Worm (Caenorhabditis elegans): ENCODE data around the gene ZK1320.2.

The ZK1320.2 gene

ce11 chrII:9624110-9624695 lies 34.6 kb downstream of the ZK1320.2 start, which contains the start of the genes dnj-20 and ZK1307.8:
Gene dnj-20, minus strand, starts transcription at chrII:9624176.
Gene ZK1307.8, plus strand, starts transcription at chrII:9624613.
- TF ChIP-seq attf-5 (GFP tag; optimal IDR thresholded peaks at IDR 0.05), result peak; percentile 1
- no peak for TF ChIP-seq nfyb-1 (GFP tag; IDR thresholded peaks at IDR 0.05)
- TF ChIP-seq lin-40 (tag; optimal IDR thresholded peaks at IDR 0.05), result no peak
- TF ChIP-seq D2030.7 (GFP tag; IDR thresholded peaks at IDR 0.05), result peak; percentile 45; the same call in 1 of the 2 replicates
- TF ChIP-seq mcd-1 (GFP tag; IDR thresholded peaks at IDR 0.05), result 0 out of 2 replicates have a peak, but pooled peaks have one; percentile 34
- TF ChIP-seq Y67H2A.10 (GFP tag; conservative IDR thresholded peaks at IDR 0.05), result no peak
- no peak for TF ChIP-seq F52B5.7 (tag; optimal IDR thresholded peaks at IDR 0.05)
- TF ChIP-seq lsl-1 (GFP tag; optimal IDR thresholded peaks at IDR 0.05), result peak; percentile 82
- no peak for TF ChIP-seq ztf-25 (GFP tag; IDR thresholded peaks at IDR 0.05)
- TF ChIP-seq lsy-27 (tag; optimal IDR thresholded peaks at IDR 0.05; ENCODE audit: borderline replicate concordance, insufficient read depth), result no peak
- TF ChIP-seq lin-26 (GFP tag; IDR thresholded peaks at IDR 0.05), result no peak
- TF ChIP-seq bed-1 (GFP tag; IDR thresholded peaks at IDR 0.05), result no peak
- TF ChIP-seq xnd-1 (tag; optimal IDR thresholded peaks at IDR 0.05), result peak; percentile 60
- 0 out of 2 replicates have a peak, but pooled peaks have one; percentile 5 for TF ChIP-seq hmg-1.2 (GFP tag; IDR thresholded peaks at IDR 0.05)
- peak; percentile 70 to 78 for TF ChIP-seq let-607 (tag; optimal IDR thresholded peaks at IDR 0.05)
- peak; percentile 81 for TF ChIP-seq F33H1.4 (GFP tag; IDR thresholded peaks at IDR 0.05)
- TF ChIP-seq zfh-2 (GFP tag; conservative IDR thresholded peaks at IDR 0.05), result no peak
- peak; percentile 83 for TF ChIP-seq madf-6 (GFP tag; IDR thresholded peaks at IDR 0.05)
- TF ChIP-seq pha-4 (tag; optimal IDR thresholded peaks at IDR 0.05), result no peak
- TF ChIP-seq ceh-100 (GFP tag; IDR thresholded peaks at IDR 0.05), result no peak
- TF ChIP-seq F22D6.2 (tag; optimal IDR thresholded peaks at IDR 0.05), result no peak
- TF ChIP-seq nhr-80 (tag; optimal IDR thresholded peaks at IDR 0.05), result peak; percentile 56
- no peak for TF ChIP-seq dox-1 (GFP tag; IDR thresholded peaks at IDR 0.05)
- TF ChIP-seq C06A6.2 (GFP tag; conservative IDR thresholded peaks at IDR 0.05), result no peak
- no peak for TF ChIP-seq sptf-2 (GFP tag; optimal IDR thresholded peaks at IDR 0.05)
- TF ChIP-seq Y53G8AR.9 (GFP tag; conservative IDR thresholded peaks at IDR 0.05), result no peak
- TF ChIP-seq snpc-1.3 (tag; optimal IDR thresholded peaks at IDR 0.05; ENCODE audit: insufficient read depth), result peak; percentile 57
- 0 out of 2 replicates have a peak, but pooled peaks have one; percentile 12 for TF ChIP-seq madf-8 (GFP tag; conservative IDR thresholded peaks at IDR 0.05)
- TF ChIP-seq ekl-4 (GFP tag; IDR thresholded peaks at IDR 0.05), result no peak

ce11 chrII:9621913-9622348 lies 36.9 kb downstream of the ZK1320.2 start:
- TF ChIP-seq F52B5.7 (tag; optimal IDR thresholded peaks at IDR 0.05), result no peak
- 0 out of 2 replicates have a peak, but pooled peaks have one; percentile 57 for TF ChIP-seq let-526 (GFP tag; IDR thresholded peaks at IDR 0.05)
- peak; percentile 6 for TF ChIP-seq akir-1 (GFP tag; optimal IDR thresholded peaks at IDR 0.05)
- TF ChIP-seq sptf-2 (GFP tag; optimal IDR thresholded peaks at IDR 0.05), result no peak
- peak; percentile 1 for TF ChIP-seq ztf-18 (tag; optimal IDR thresholded peaks at IDR 0.05)
- 0 out of 2 replicates have a peak, but pooled peaks have one; percentile 25 for TF ChIP-seq pbrm-1 (GFP tag; IDR thresholded peaks at IDR 0.05)
- peak; percentile 45; the same call in 1 of the 2 replicates for TF ChIP-seq dox-1 (GFP tag; IDR thresholded peaks at IDR 0.05)
- TF ChIP-seq chd-7 (tag; optimal IDR thresholded peaks at IDR 0.05), result no peak
- no peak for TF ChIP-seq lin-26 (GFP tag; IDR thresholded peaks at IDR 0.05)
- 0 out of 2 replicates have a peak, but pooled peaks have one; percentile 25 for TF ChIP-seq B0336.3 (GFP tag; IDR thresholded peaks at IDR 0.05)
- TF ChIP-seq mes-4 (tag; optimal IDR thresholded peaks at IDR 0.05), result no peak
- peak; percentile 39 for TF ChIP-seq tlf-1 (GFP tag; optimal IDR thresholded peaks at IDR 0.05)
- TF ChIP-seq lin-35 (GFP tag; optimal IDR thresholded peaks at IDR 0.05), result no peak
- TF ChIP-seq Y53G8AR.9 (GFP tag; conservative IDR thresholded peaks at IDR 0.05), result 0 out of 2 replicates have a peak, but pooled peaks have one; percentile 46
- TF ChIP-seq ztf-22 (GFP tag; optimal IDR thresholded peaks at IDR 0.05), result peak; percentile 31
- TF ChIP-seq cebp-1 (GFP tag; IDR thresholded peaks at IDR 0.05), result peak; percentile 69
- TF ChIP-seq cebp-1 (tag; optimal IDR thresholded peaks at IDR 0.05), result peak; percentile 82
- no peak for TF ChIP-seq ceh-79 (tag; optimal IDR thresholded peaks at IDR 0.05)
- TF ChIP-seq nhr-90 (tag; optimal IDR thresholded peaks at IDR 0.05), result peak; percentile 16
- no peak for TF ChIP-seq B0261.1 (tag; optimal IDR thresholded peaks at IDR 0.05)
- peak; percentile 92 for TF ChIP-seq nhr-80 (tag; optimal IDR thresholded peaks at IDR 0.05)
- TF ChIP-seq F49E8.2 (tag; optimal IDR thresholded peaks at IDR 0.05; ENCODE audit: insufficient read depth), result no peak
- TF ChIP-seq nhr-179 (tag; optimal IDR thresholded peaks at IDR 0.05), result no peak

All from whole organism, young adult.